Fruit fly (Drosophila melanogaster) whole organism, larva: Measurements from ENCODE around the gene RpS29.

Experiments
- noc ChIP-seq: fragments of 200-800 bp; sonication (Bioruptor generic); optimal IDR thresholded peaks from 3 replicates; lab custom pipeline; 2019; ENCODE audit warnings: missing biosample characterization, mild to moderate bottlenecking, missing genetic modification characterization, moderate library complexity

RpS29 gene

DNA sequence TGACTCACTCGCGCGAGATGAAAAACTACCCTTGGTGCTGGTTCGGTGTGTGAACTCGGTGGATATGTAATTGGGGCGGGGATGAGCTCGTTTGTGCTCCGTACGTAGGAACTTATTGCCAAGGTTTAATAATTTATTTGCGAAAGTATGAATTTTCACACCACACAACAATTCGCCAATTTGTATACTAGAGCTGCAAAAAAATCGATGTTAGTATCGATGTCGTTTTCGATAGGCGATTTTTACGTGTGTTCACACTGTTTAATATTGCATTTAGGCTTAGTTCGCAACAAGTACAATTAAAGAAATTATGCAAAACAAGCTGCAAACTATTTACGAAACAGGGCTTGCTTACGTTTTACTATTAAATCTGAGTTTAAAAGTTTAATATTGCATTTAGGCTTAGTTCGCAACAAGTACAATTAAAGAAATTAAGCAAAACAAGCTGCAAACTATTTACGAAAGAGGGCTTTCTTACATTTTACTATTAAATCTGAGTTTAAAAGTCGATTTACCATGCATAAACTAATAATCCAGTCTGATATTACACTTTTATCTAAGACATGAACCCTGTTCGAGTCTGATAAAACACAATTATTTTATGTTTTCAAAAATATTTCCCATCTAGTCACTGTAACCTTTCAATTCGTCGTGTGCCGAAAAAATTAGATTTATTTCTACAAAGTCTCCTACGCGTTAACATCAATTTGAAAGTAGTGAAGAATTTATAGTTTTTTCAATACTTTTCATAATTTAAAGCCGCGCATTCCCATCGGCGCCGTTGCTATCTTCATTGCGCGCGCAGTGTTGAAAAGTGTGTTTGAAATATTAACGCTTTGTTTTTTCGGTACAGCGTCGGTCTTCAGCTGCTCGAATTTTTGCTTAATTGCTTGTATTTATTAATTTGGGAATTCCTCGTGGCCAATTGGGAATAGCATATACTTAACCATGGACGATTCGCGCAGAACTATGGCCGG is 14.6 kb upstream of the RpS29 start, which contains the start of the genes Snap24 and CG8478:
Gene Snap24 (minus strand): TSS at position 196 of the 977 bp plus-strand sequence.
Gene CG8478 (plus strand): TSS at position 696 of the 977 bp plus-strand sequence.
- no peak for TF ChIP-seq noc (tag; lab: Kevin White, UChicago)

DNA sequence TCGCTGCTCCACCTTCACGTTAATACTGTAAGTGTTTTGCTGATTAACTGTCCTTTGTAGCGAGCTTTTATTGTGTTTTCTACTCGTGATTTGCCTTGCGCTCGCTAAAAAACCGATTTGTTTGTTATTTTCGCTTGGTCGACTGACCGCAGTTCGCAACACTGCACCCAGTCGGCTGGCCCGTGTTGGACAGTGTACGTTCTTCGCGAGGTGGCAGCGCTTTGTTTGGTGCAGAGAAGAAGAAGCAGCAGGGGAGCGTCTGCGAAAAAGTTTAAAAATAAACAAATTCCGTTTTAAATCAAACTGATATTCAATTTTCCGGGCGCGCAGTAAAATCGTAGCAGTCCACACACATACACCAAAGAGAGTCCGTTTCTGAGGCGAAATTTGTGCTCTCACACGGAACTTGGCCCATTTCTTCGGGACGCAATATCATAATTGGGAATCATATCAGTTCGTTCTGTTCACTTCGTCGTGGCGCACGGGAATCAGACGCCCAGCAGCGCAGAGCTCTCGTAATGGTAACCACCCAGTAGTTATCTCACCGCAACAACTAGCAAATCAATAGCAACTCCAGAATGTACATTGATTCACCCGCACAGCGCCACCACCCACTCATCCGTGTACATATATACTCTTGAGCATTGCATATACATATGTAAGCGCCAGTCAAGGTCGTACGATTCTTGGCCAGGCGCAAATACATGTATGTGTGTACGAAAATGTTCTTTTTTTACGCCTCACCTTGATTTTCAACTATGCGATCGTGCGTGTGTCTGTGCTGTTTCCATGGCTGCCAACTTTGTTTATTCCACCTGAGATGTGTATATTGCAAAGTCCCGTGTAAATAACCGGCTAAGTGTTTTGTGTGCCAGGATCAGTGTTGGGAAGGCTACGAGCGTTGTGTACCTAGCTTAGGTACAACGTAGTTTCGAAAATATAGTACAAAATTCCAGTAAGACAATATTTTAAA is 9.9 kb upstream of the RpS29 start, which contains the start of gene Naa80:
Gene Naa80 (plus strand): TSS at position 215 of the 973 bp plus-strand sequence.
- peak; percentile 49 for TF ChIP-seq noc (tag; lab: Kevin White, UChicago)

DNA sequence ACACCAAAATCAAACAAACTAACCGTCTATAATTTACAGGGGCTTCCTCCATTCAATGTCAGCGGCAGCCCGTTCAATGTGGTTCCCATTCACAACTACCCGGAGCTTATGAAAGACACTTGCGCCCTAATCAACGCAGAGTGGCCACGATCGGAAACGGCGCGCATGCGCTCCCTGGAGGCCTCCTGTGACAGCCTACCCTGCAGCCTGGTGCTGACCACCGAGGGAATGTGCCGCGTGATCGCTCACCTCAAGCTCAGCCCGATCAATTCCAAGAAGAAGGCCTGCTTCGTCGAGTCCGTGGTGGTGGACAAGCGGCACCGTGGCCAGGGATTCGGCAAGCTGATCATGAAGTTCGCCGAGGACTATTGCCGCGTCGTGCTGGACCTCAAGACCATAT is 9.0 kb upstream of the RpS29 start, which contains the start of gene MED6:
Gene MED6 (minus strand): TSS at position 101 of the 400 bp plus-strand sequence.
- no peak for TF ChIP-seq noc (tag; lab: Kevin White, UChicago)

DNA sequence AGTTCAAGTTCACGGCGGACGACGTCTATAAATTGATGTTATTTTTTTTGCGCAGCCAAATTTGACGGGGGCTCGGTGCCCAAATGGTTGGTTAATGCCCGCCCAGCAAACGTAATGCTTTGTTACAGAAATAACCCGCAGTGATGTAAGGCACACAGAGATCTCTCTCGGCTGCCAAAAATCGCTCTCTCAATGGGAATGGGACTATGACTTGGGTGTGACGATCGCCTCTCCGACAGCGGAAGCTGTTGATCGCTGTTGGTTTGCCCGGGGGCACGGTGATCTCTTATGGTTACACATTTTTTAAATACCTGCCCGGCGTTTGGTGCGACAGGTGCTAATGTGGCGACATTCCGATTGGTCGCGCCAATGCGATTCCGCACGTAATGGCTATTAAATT is 7.7 kb upstream of the RpS29 start:
- TF ChIP-seq noc (tag; lab: Kevin White, UChicago): no peak

DNA sequence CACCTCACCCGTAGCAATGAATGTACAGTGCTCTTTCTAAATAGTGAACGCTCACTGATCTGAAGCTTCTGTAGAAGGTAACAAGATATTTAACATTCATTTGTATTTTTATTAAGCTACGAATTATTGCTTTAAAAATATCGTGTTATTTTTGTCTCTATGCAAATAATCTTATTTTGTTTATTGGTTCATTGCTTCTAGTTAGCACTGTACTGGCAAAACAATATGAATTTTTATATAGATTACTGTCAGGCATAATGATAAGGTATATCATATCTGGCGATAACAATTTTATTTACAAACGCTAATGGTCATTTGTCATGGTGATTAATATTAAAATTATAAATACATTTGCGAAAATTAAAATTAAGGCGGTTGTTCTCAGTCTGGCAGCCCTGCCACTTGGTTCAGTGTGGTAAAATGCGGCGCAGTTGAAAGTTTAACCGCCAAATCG is 6.3 kb upstream of the RpS29 start, which contains the start of gene CG9471:
Gene CG9471 (minus strand): TSS at position 24 of the 454 bp plus-strand sequence.
- TF ChIP-seq noc (tag; lab: Kevin White, UChicago): peak; percentile 97

DNA sequence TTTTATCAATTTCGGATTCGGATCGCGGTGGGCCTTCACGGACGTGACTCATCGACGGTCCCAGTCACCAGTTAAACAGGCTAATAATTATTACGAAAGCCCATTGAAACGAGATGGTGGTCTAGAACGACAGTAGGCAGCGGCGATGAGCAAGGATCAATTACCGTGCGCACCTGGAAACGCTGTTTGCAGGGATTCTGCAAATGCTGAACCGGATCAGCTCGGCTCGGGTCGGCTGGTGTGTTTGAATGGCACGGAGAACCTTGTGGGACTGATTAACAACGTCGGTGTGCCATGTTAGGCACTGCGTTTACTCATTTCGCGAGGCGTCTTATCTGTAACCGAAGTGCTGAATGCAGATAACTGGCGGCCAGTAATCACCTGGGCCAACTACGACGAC is 3.7 kb upstream of the RpS29 start, which contains the start of gene Whamy:
Gene Whamy (minus strand): TSS at position 273 of the 400 bp plus-strand sequence.
- peak; percentile 73 for TF ChIP-seq noc (tag; lab: Kevin White, UChicago)

DNA sequence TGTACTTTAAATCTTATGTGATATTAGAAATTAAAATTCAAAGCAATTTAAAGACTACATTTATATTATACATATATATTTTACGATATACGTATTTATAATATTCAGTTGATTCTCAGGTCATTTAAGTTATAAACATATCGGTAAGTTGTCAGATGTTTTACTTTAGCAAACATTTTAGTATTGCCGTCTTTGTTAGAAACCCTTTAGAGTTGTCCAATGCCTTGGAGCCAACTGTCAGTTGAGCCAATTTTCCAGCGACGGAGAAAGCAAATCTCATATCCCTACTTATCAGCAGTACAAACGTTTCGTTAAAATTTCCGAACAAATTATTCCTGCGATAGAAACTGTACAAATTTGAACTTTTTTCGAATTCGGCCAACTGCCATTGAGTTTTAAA is 3.0 kb upstream of the RpS29 start, which contains the start of gene topi:
Gene topi (plus strand): TSS at position 301 of the 400 bp plus-strand sequence.
- TF ChIP-seq noc (tag; lab: Kevin White, UChicago): no peak

DNA sequence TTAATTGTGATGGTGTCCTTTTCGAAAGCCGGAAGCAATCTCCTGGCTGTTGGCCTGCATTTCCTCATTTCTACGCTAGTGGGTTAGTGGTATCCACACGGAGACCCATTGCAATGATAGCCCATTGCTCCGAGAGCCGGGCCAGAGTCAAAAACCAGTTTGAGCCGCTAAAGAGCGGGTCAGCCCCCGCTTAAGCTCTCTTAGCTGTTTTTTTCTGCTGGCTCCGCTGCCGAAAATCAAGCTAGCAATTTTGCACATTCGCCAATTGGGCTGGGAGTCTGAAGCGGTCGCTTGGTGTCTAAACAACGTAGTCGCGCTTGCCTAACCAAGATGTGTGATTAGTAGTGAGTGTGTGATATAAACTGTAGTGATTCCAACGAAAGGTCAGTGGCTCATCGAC is 1.9 kb downstream of the RpS29 start, which contains the start of gene CG12947:
Gene CG12947 (plus strand): TSS at position 301 of the 400 bp plus-strand sequence.
- no peak for TF ChIP-seq noc (tag; lab: Kevin White, UChicago)

DNA sequence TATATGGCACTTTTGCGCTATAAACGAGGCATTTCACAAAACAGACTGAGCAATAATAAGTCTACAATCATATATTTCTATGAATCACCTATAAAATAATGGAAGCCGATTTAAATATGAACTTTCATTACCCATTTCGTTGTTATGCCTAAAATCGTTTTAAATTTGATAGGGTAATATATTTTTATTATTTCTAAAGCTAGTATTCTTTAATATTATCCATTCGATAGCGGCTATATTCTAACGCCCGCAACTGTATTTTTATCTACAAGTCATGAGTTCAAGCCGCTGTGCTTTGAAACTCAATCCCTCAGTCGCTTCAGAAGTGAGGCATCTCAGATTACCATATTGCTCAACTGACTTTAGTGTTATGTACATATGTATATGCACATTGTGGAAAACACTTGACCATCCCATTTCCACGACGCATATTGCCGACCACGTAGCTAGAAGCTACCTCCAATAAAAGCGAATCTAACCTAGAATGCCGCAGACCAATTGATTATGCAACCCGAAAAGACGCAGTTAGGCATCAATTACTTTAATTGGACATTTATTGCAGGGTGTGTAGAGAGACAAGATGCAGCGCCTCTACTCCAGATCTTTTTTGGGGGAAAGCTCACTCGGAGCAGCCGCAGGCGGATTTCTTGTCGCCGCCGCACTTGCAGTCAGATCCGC is 5.5 kb downstream of the RpS29 start:
- no peak for TF ChIP-seq noc (tag; lab: Kevin White, UChicago)

DNA sequence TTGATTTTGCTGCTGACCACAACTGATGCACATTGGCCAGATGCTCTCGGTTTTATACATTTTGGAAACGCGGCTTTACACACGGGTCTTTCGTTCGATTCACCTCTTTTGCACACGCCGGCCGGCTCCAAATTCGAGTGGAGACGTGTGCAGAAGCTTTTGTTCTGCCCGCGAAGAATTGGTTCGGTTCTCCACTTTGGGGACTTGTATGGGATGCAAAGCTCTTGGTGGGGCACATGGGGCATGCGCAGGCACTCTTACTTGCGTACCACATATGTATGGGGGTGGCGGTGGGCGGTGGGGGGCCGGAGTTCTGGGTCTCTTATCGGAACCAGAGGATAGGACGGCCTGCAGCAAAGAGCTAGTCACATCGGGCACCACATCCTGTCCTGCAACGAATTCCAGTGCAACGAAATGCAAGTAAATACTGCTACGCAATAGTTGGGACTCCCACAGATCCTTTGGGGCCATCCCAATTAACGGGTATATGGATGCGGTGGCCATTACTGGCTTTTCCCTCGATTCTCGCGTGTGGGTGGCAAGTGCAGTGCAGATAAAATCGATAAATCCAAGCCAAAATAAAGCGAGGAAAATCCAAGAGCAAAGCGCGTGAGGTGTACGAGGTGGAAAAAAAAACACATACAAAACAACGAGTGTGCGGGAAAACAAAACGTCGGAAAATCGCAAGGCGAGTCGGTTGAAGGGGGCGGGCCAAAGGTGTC is 6.7 kb downstream of the RpS29 start, which contains the start of the genes MtnA and CG8500:
Gene MtnA (minus strand): TSS at position 30 of the 722 bp plus-strand sequence.
Gene CG8500 (plus strand): TSS at position 313 of the 722 bp plus-strand sequence.
- no peak for TF ChIP-seq noc (tag; lab: Kevin White, UChicago)

DNA sequence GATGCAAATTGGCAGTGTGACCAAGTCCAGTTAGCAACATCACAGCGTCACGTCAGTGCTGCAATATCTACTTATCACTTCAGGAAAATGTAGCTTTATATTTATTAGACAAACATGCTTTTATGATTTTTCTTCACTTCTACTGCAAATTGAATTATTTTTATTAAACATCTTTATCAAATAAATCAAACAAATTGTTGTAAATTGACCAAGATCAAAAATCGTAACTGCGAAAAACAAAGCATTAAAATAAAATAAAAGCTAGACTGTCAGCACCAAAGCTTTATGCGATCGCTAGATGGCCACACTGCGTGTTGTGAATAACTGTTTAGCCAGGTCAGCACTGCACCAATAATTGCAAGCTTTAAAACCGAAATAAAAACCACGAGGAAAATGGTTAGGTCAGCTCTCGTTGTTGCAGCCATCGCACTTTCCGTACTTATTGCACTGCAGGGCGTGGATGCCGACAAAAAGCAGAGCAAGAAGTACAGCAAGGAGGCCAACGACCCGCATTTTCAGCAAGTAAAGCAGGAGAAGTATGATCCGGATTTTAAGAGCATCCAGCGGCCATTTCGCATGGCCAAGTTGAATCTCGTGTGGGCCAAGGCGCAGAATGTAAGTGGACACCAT is 13.4 kb downstream of the RpS29 start, which contains the start of the genes CG12945 and CG8507:
Gene CG12945 (minus strand): TSS at position 45 of the 630 bp plus-strand sequence.
Gene CG8507 (plus strand): TSS at position 307 of the 630 bp plus-strand sequence.
- peak; percentile 50 for TF ChIP-seq noc (tag; lab: Kevin White, UChicago)

DNA sequence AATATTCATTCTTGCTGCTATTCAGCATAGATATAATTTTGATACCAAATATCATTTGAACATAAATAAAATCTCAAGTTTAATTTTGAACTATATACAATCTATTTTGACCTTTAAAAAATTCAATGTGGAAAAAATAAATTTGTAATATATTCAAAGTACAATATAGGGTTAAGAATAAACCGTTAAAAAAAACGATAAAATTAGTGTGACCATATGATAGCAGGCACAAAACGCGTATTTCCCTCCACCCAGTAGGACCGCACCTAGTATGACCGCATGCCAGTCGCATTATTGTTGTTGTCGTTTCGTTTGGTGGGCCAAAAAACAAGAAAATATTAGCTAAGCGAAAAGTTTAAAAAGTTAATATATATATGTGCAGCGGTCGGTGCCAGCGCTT is 15.2 kb downstream of the RpS29 start, which contains the start of gene CG8516:
Gene CG8516 (plus strand): TSS at position 278 of the 400 bp plus-strand sequence.
- no peak for TF ChIP-seq noc (tag; lab: Kevin White, UChicago)
